Worm (Caenorhabditis elegans) whole organism, L1 larva: ENCODE results near the gene Y82E9BL.6.
"Not testable (repeated sequence)": the region's sequence is repeated elsewhere in the genome, so short reads cannot be mapped to it uniquely, and the experiment has no call there.

ENCODE experiments used
- ceh-8 ChIP-seq: fragments of 200-800 bp; sonication (Bioruptor generic); optimal IDR thresholded peaks from 2 replicates; lab custom pipeline; 2018; ENCODE audit warnings: mild to moderate bottlenecking, missing genetic modification characterization, moderate library complexity, missing compliant biosample characterization
- elt-2 ChIP-seq: sonication (generic microtip); optimal IDR thresholded peaks from 2 replicates; lab custom pipeline; 2016; ENCODE audit warnings: missing genetic modification characterization, mild to moderate bottlenecking, inconsistent platforms, missing compliant biosample characterization, missing genetic modification reagents

- not testable (repeated sequence) for TF ChIP-seq elt-2 (tag; lab: Kevin White, UChicago); ceh-8 (GFP tag; lab: Kevin White, UChicago)
Observed at ce11 chrIII:1375491-1375890, 29.9 kb upstream of the Y82E9BL.6 start, which contains the start of gene Y82E9BR.10.
